Fruit fly (Drosophila melanogaster): ENCODE data around the gene CG9547.

The CG9547 gene

DNA sequence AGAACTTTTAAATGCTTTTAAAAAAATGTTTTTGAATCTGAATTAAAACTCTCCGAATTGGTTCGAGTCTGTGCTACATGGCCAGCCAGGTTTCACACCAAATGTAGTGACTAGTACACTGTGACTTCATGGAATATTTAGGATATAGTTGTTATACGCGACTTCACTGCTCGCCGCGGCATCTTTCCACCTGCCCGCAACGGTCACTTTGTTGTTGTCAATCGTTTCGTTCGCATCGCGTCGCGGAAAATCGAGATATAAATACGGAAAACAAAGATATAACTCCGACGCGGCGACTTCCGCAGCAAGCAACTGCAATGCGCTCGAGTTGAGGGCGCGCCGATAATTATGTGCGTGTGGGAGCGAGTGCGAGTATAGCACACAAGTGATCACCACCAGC is 4.1 kb upstream of the CG9547 start, which contains the start of gene CG31637 (continued):
- TF ChIP-seq CG30403 (GFP tag; optimal IDR thresholded peaks at IDR 0.05) (no peak), twi (tag; optimal IDR thresholded peaks at IDR 0.05) (no peak), CG8765 (GFP tag; IDR thresholded peaks at IDR 0.05) (no peak), CoRest (tag; optimal IDR thresholded peaks at IDR 0.05) (peak; percentile 30), jumu (GFP tag; optimal IDR thresholded peaks at IDR 0.05) (no peak), maf-S (GFP tag; optimal IDR thresholded peaks at IDR 0.05) (no peak), CG12155 (GFP tag; optimal IDR thresholded peaks at IDR 0.05) (peak; percentile 26), CG8359 (GFP tag; optimal IDR thresholded peaks at IDR 0.05; ENCODE audit: borderline replicate concordance) (no peak), sc (optimal IDR thresholded peaks at IDR 0.05) (no peak), sc (GFP tag; optimal IDR thresholded peaks at IDR 0.05) (no peak), cwo (GFP tag; optimal IDR thresholded peaks at IDR 0.05) (no peak), tup (GFP tag; optimal IDR thresholded peaks at IDR 0.05) (no peak), CG13424 (tag; optimal IDR thresholded peaks at IDR 0.05) (no peak), CG14050 (GFP tag; IDR thresholded peaks at IDR 0.05) (no peak), ssp (GFP tag; IDR thresholded peaks at IDR 0.05) (no peak), cad (GFP tag; optimal IDR thresholded peaks at IDR 0.05) (no peak), gt (GFP tag; IDR thresholded peaks at IDR 0.05) (no peak), CG17328 (GFP tag; IDR thresholded peaks at IDR 0.05) (no peak), CG13624 (GFP tag; optimal IDR thresholded peaks at IDR 0.05) (peak; percentile 61), trem (tag; optimal IDR thresholded peaks at IDR 0.05) (peak; percentile 28), tap (tag; optimal IDR thresholded peaks at IDR 0.05) (no peak), CG17359 (tag; optimal IDR thresholded peaks at IDR 0.05) (peak; percentile 0), danr (GFP tag; IDR thresholded peaks at IDR 0.05) (no peak), slp2 (GFP tag; optimal IDR thresholded peaks at IDR 0.05) (no peak), sug (tag; optimal IDR thresholded peaks at IDR 0.05) (peak; percentile 49), pan (optimal IDR thresholded peaks at IDR 0.05) (no peak), pan (GFP tag; optimal IDR thresholded peaks at IDR 0.05 in 1 of 2, IDR thresholded peaks at IDR 0.05 in 1 of 2) (no peak), ewg (GFP tag; optimal IDR thresholded peaks at IDR 0.05) (peak; percentile 19), gfzf (GFP tag; optimal IDR thresholded peaks at IDR 0.05) (peak; percentile 99), gem (tag; optimal IDR thresholded peaks at IDR 0.05) (no peak), Dek (tag; optimal IDR thresholded peaks at IDR 0.05) (peak; percentile 40), cas (GFP tag; IDR thresholded peaks at IDR 0.05) (peak; percentile 39; the same call in 1 of the 2 replicates), dan (GFP tag; IDR thresholded peaks at IDR 0.05) (no peak), CG18011 (GFP tag; optimal IDR thresholded peaks at IDR 0.05) (no peak), Six4 (GFP tag; optimal IDR thresholded peaks at IDR 0.05) (no peak), ash1 (GFP tag; optimal IDR thresholded peaks at IDR 0.05) (no peak), MESR4 (GFP tag; optimal IDR thresholded peaks at IDR 0.05) (peak; percentile 81), CG15073 (GFP tag; optimal IDR thresholded peaks at IDR 0.05) (no peak), kay (GFP tag; optimal IDR thresholded peaks at IDR 0.05) (no peak), Dbx (GFP tag; IDR thresholded peaks at IDR 0.05) (peak; percentile 66), ATbp (GFP tag; optimal IDR thresholded peaks at IDR 0.05) (no peak), psq (GFP tag; optimal IDR thresholded peaks at IDR 0.05) (no peak), CG4707 (GFP tag; optimal IDR thresholded peaks at IDR 0.05) (peak; percentile 34), B-H2 (GFP tag; optimal IDR thresholded peaks at IDR 0.05) (peak; percentile 39), CG4404 (GFP tag; IDR thresholded peaks at IDR 0.05) (no peak), CG4328 (GFP tag; optimal IDR thresholded peaks at IDR 0.05) (no peak), crp (GFP tag; optimal IDR thresholded peaks at IDR 0.05) (no peak), dati (GFP tag; IDR thresholded peaks at IDR 0.05) (no peak), CG8388 (GFP tag; optimal IDR thresholded peaks at IDR 0.05) (no peak), toy (GFP tag; IDR thresholded peaks at IDR 0.05) (no peak), sqz (GFP tag; optimal IDR thresholded peaks at IDR 0.05) (no peak), CG6175 (GFP tag; IDR thresholded peaks at IDR 0.05) (no peak)

Measured in whole organism, embryonic.